Fruit fly (Drosophila melanogaster) whole organism, embryonic: ENCODE data around the gene CG3434.

ENCODE experiments used
- Awh ChIP-seq: fragments of 200-800 bp; sonication (Bioruptor generic); IDR thresholded peaks from 2 replicates; pipeline ENCODE4, ENCODE4 v1.3.6; 2022; ENCODE audit warnings: missing biosample characterization, missing genetic modification characterization
- B-H2 ChIP-seq: fragments of 200-800 bp; sonication (Bioruptor generic); optimal IDR thresholded peaks from 2 replicates; lab custom pipeline; 2018; ENCODE audit warnings: missing biosample characterization, mild to moderate bottlenecking, missing genetic modification characterization
- Blimp-1 ChIP-seq: fragments of 200-800 bp; sonication (Bioruptor generic); optimal IDR thresholded peaks from 3 replicates; lab custom pipeline; 2018; ENCODE audit warnings: missing biosample characterization, missing genetic modification characterization, mild to moderate bottlenecking, moderate library complexity, missing genetic modification reagents
- CG10431 ChIP-seq: fragments of 200-800 bp; sonication (Bioruptor generic); optimal IDR thresholded peaks from 3 replicates; lab custom pipeline; 2018; ENCODE audit warnings: missing biosample characterization, mild to moderate bottlenecking, missing genetic modification characterization
- CG10565 ChIP-seq: fragments of 200-800 bp; sonication (Bioruptor generic); optimal IDR thresholded peaks from 3 replicates; lab custom pipeline; 2016; ENCODE audit warnings: missing biosample characterization, mild to moderate bottlenecking, missing genetic modification characterization
- CG11247 ChIP-seq: fragments of 200-800 bp; sonication (Bioruptor generic); IDR thresholded peaks from 2 replicates; pipeline ENCODE4 v1.3.6; 2022; ENCODE audit warnings: missing biosample characterization, missing genetic modification characterization
- CG11696 ChIP-seq: fragments of 200-800 bp; sonication (Bioruptor generic); IDR thresholded peaks from 2 replicates; pipeline ENCODE4 v1.3.6; 2022; ENCODE audit warnings: missing biosample characterization, missing genetic modification characterization
- CG12391 ChIP-seq: fragments of 200-800 bp; sonication (Bioruptor generic); optimal IDR thresholded peaks from 3 replicates; lab custom pipeline; 2018; ENCODE audit warnings: missing biosample characterization, mild to moderate bottlenecking, missing genetic modification characterization, moderate library complexity
- CG15011 ChIP-seq: fragments of 200-800 bp; sonication (Bioruptor generic); optimal IDR thresholded peaks from 3 replicates; lab custom pipeline; 2018; ENCODE audit warnings: missing biosample characterization, mild to moderate bottlenecking, missing genetic modification characterization
- CG17802 ChIP-seq: fragments of 200-800 bp; sonication (Bioruptor generic); optimal IDR thresholded peaks from 2 replicates; lab custom pipeline; 2018; ENCODE audit warnings: missing biosample characterization, mild to moderate bottlenecking, missing genetic modification characterization, moderate library complexity
- CG2889 ChIP-seq: fragments of 200-800 bp; sonication (Bioruptor generic); IDR thresholded peaks from 3 replicates; pipeline ENCODE4 v1.3.6; 2022; ENCODE audit warnings: missing biosample characterization, missing genetic modification characterization
- CG33213 ChIP-seq: fragments of 200-800 bp; sonication (Bioruptor generic); optimal IDR thresholded peaks from 3 replicates; lab custom pipeline; 2016; ENCODE audit warnings: missing biosample characterization, missing genetic modification characterization
- CG4282 ChIP-seq: fragments of 200-800 bp; sonication (Bioruptor generic); optimal IDR thresholded peaks from 2 replicates; lab custom pipeline; 2016; ENCODE audit warnings: missing biosample characterization, missing genetic modification characterization
- CG4617 ChIP-seq: fragments of 200-800 bp; sonication (Bioruptor generic); optimal IDR thresholded peaks from 3 replicates; lab custom pipeline; 2016; ENCODE audit warnings: missing biosample characterization, missing genetic modification characterization, borderline replicate concordance
- CG4820 ChIP-seq: fragments of 200-800 bp; sonication (Bioruptor generic); optimal IDR thresholded peaks from 3 replicates; lab custom pipeline; 2016; ENCODE audit warnings: missing biosample characterization, missing genetic modification characterization
- CG4854 ChIP-seq: fragments of 200-800 bp; sonication (Bioruptor generic); optimal IDR thresholded peaks from 2 replicates; lab custom pipeline; 2016; ENCODE audit warnings: missing biosample characterization, missing genetic modification characterization, inconsistent platforms
- CG7372 ChIP-seq: fragments of 200-800 bp; sonication (Bioruptor generic); IDR thresholded peaks from 2 replicates; pipeline ENCODE4 v1.3.6; 2022; ENCODE audit warnings: missing biosample characterization, missing genetic modification characterization
- CG8388 ChIP-seq: fragments of 200-800 bp; sonication (Bioruptor generic); optimal IDR thresholded peaks from 2 replicates; lab custom pipeline; 2019; ENCODE audit warnings: missing biosample characterization, mild to moderate bottlenecking, missing genetic modification characterization, moderate library complexity
- CG9215 ChIP-seq: fragments of 200-800 bp; sonication (Bioruptor generic); IDR thresholded peaks from 2 replicates; pipeline ENCODE4 v1.3.6; 2022; ENCODE audit warnings: missing biosample characterization, missing genetic modification characterization
- Dip3 ChIP-seq: fragments of 200-800 bp; sonication (Bioruptor generic); optimal IDR thresholded peaks from 3 replicates; lab custom pipeline; 2016; ENCODE audit warnings: missing biosample characterization, missing genetic modification characterization
- Dll ChIP-seq: fragments of 200-800 bp; sonication (Bioruptor generic); IDR thresholded peaks from 4 replicates; pipeline ENCODE4 v1.3.6; 2022; ENCODE audit warnings: missing biosample characterization, missing genetic modification characterization; ENCODE audit not compliant: partially characterized antibody
- Eip74EF ChIP-seq, 2 experiments: fragments of 200-800 bp in 1 of 2; fragments of >200 bp in 1 of 2; sonication (Bioruptor generic) in 1 of 2; optimal IDR thresholded peaks; 2 replicates each; lab custom pipeline; 2017 to 2019; ENCODE audit warnings: missing biosample characterization in 2 of 2, missing genetic modification characterization in 2 of 2, mild to moderate bottlenecking in 1 of 2, moderate library complexity in 1 of 2
- Fer1 ChIP-seq: fragments of 200-800 bp; sonication (Bioruptor generic); optimal IDR thresholded peaks from 2 replicates; lab custom pipeline; 2017; ENCODE audit warnings: missing biosample characterization, mild to moderate bottlenecking, missing genetic modification characterization
- HLHmδ ChIP-seq: fragments of 200-800 bp; sonication (Bioruptor generic); optimal IDR thresholded peaks from 2 replicates; lab custom pipeline; 2018; ENCODE audit warnings: missing biosample characterization, mild to moderate bottlenecking, missing genetic modification characterization, moderate library complexity
- Meics ChIP-seq: fragments of 200-800 bp; sonication (Bioruptor generic); optimal IDR thresholded peaks from 2 replicates; lab custom pipeline; 2017; ENCODE audit warnings: missing biosample characterization, mild to moderate bottlenecking, missing genetic modification characterization
- NC2β ChIP-seq: fragments of 200-800 bp; sonication (Bioruptor generic); optimal IDR thresholded peaks from 2 replicates; lab custom pipeline; 2016; ENCODE audit warnings: missing biosample characterization, missing genetic modification characterization
- Neu2 ChIP-seq: fragments of 200-800 bp; sonication (Bioruptor generic); optimal IDR thresholded peaks from 3 replicates; lab custom pipeline; 2016; ENCODE audit warnings: missing biosample characterization, missing genetic modification characterization, borderline replicate concordance
- Ravus ChIP-seq: fragments of 200-800 bp; sonication (Bioruptor generic); IDR thresholded peaks from 2 replicates; pipeline ENCODE4 v1.3.6; 2022; ENCODE audit warnings: missing biosample characterization, missing genetic modification characterization
- Rfx ChIP-seq: fragments of 200-800 bp; sonication (Bioruptor generic); IDR thresholded peaks from 2 replicates; pipeline ENCODE4 v1.3.6; 2022; ENCODE audit warnings: missing biosample characterization, missing genetic modification characterization
- Side ChIP-seq: fragments of 200-800 bp; sonication (Bioruptor generic); optimal IDR thresholded peaks from 2 replicates; lab custom pipeline; 2016; ENCODE audit warnings: missing biosample characterization, missing genetic modification characterization
- Six4 ChIP-seq: fragments of 200-800 bp; sonication (Bioruptor generic); optimal IDR thresholded peaks from 2 replicates; lab custom pipeline; 2016; ENCODE audit warnings: missing biosample characterization, missing genetic modification characterization
- Sry-δ ChIP-seq: fragments of 200-800 bp; sonication (Bioruptor generic); optimal IDR thresholded peaks from 2 replicates; lab custom pipeline; 2016; ENCODE audit warnings: missing biosample characterization, missing genetic modification characterization
- Usf ChIP-seq: fragments of 200-800 bp; sonication (Bioruptor generic); optimal IDR thresholded peaks from 2 replicates; lab custom pipeline; 2017; ENCODE audit warnings: missing genotype, missing biosample characterization, missing genetic modification characterization
- bab2 ChIP-seq: fragments of 200-800 bp; sonication (Bioruptor generic); optimal IDR thresholded peaks from 2 replicates; lab custom pipeline; 2016; ENCODE audit warnings: missing biosample characterization, missing genetic modification characterization
- croc ChIP-seq: fragments of 200-800 bp; sonication (Bioruptor generic); conservative IDR thresholded peaks from 3 replicates; pipeline ENCODE4 v1.3.6; 2022; ENCODE audit warnings: missing biosample characterization, missing genetic modification characterization
- disco-r ChIP-seq: fragments of 200-800 bp; sonication (Bioruptor generic); optimal IDR thresholded peaks from 2 replicates; lab custom pipeline; 2016; ENCODE audit warnings: missing biosample characterization, missing genetic modification characterization
- fd3F ChIP-seq: fragments of 200-800 bp; sonication (Bioruptor generic); optimal IDR thresholded peaks from 2 replicates; lab custom pipeline; 2018; ENCODE audit warnings: missing biosample characterization, mild to moderate bottlenecking, missing genetic modification characterization, moderate library complexity
- maf-S ChIP-seq: fragments of 200-800 bp; sonication (Bioruptor generic); optimal IDR thresholded peaks from 2 replicates; lab custom pipeline; 2016; ENCODE audit warnings: missing biosample characterization, missing genetic modification characterization
- nerfin-1 ChIP-seq: fragments of 200-800 bp; sonication (Bioruptor generic); optimal IDR thresholded peaks from 3 replicates; lab custom pipeline; 2019; ENCODE audit warnings: missing biosample characterization, mild to moderate bottlenecking, missing genetic modification characterization, moderate library complexity
- peb ChIP-seq: fragments of 200-800 bp; sonication (Bioruptor generic); IDR thresholded peaks from 2 replicates; pipeline ENCODE4 v1.3.6; 2022; ENCODE audit warnings: missing biosample characterization, missing genetic modification characterization
- phol ChIP-seq: fragments of 200-800 bp; sonication (Bioruptor generic); optimal IDR thresholded peaks from 3 replicates; lab custom pipeline; 2018; ENCODE audit warnings: missing biosample characterization, mild to moderate bottlenecking, missing genetic modification characterization, moderate library complexity
- ranshi ChIP-seq: fragments of 200-800 bp; sonication (Bioruptor generic); IDR thresholded peaks from 2 replicates; pipeline ENCODE4 v1.3.6; 2022; ENCODE audit warnings: missing biosample characterization, missing genetic modification characterization
- rib ChIP-seq: fragments of 200-800 bp; sonication (Bioruptor generic); IDR thresholded peaks from 2 replicates; pipeline ENCODE4 v1.3.6; 2022; ENCODE audit warnings: missing biosample characterization, missing genetic modification characterization
- so ChIP-seq: fragments of 200-800 bp; sonication (Bioruptor generic); IDR thresholded peaks from 3 replicates; pipeline ENCODE4 v1.3.6; 2022; ENCODE audit warnings: missing biosample characterization, missing genetic modification characterization
- sr ChIP-seq: fragments of 200-800 bp; sonication (Bioruptor generic); IDR thresholded peaks from 3 replicates; pipeline ENCODE4 v1.3.6; 2022; ENCODE audit warnings: missing biosample characterization, missing genetic modification characterization
- trh ChIP-seq: fragments of 200-800 bp; sonication (Bioruptor generic); optimal IDR thresholded peaks from 2 replicates; lab custom pipeline; 2016; ENCODE audit warnings: missing biosample characterization, missing genetic modification characterization
- wek ChIP-seq: fragments of 200-800 bp; sonication (Bioruptor generic); optimal IDR thresholded peaks from 3 replicates; lab custom pipeline; 2018; ENCODE audit warnings: missing biosample characterization, mild to moderate bottlenecking, missing genetic modification characterization, moderate library complexity
- wor ChIP-seq: fragments of 200-800 bp; sonication (Bioruptor generic); IDR thresholded peaks from 2 replicates; pipeline ENCODE4 v1.3.6; 2022; ENCODE audit warnings: missing biosample characterization, missing genetic modification characterization
- z ChIP-seq: fragments of 200-800 bp; sonication (Bioruptor generic); IDR thresholded peaks from 3 replicates; pipeline ENCODE4 v1.3.6; 2022; ENCODE audit warnings: missing biosample characterization, missing genetic modification characterization
- zen2 ChIP-seq: fragments of 200-800 bp; sonication (Bioruptor generic); IDR thresholded peaks from 3 replicates; pipeline ENCODE4 v1.3.6; 2022; ENCODE audit warnings: missing biosample characterization, missing genetic modification characterization; ENCODE audit not compliant: partially characterized antibody

Gene CG3434

dm6 chr3L:9441907-9442479, 18.6 kb downstream of the CG3434 start, which contains the start of the genes Bet3 and Nf-YA (continued):
- TF ChIP-seq fd3F (GFP tag; lab: Kevin White, UChicago) (no peak), CG10431 (GFP tag; lab: Kevin White, UChicago) (peak; percentile 8), CG8388 (peak; percentile 21), Ravus (GFP tag; lab: Robert Waterston, UW) (no peak), Side (GFP tag; lab: Kevin White, UChicago) (peak; percentile 8), Awh (GFP tag; lab: Robert Waterston, UW) (no peak), peb (no peak), wek (GFP tag; lab: Kevin White, UChicago) (no peak), ranshi (peak; percentile 32; the same call in 1 of the 2 replicates), wor (no peak), CG11696 (GFP tag; lab: Robert Waterston, UW) (peak; percentile 40; the same call in 1 of the 2 replicates), phol (tag; lab: Kevin White, UChicago) (peak; percentile 61), CG4854 (GFP tag; lab: Kevin White, UChicago) (peak; percentile 8), CG4282 (peak; percentile 30), Dll (GFP tag; lab: Robert Waterston, UW) (peak; percentile 90), CG9215 (GFP tag; lab: Robert Waterston, UW) (peak; percentile 38; the same call in 1 of the 2 replicates), CG7372 (peak; percentile 60; the same call in 1 of the 2 replicates), CG4617 (GFP tag; lab: Kevin White, UChicago) (peak; percentile 90), CG15011 (GFP tag; lab: Kevin White, UChicago) (no peak), Sry-δ (GFP tag; lab: Kevin White, UChicago) (peak; percentile 75), CG33213 (GFP tag; lab: Kevin White, UChicago) (peak; percentile 27), CG2889 (GFP tag; lab: Robert Waterston, UW) (no peak), nerfin-1 (peak; percentile 35), maf-S (GFP tag; lab: Kevin White, UChicago) (no peak), Rfx (GFP tag; lab: Robert Waterston, UW) (peak; percentile 76), rib (GFP tag; lab: Robert Waterston, UW) (peak; percentile 35; the same call in 1 of the 2 replicates), croc (GFP tag; lab: Robert Waterston, UW) (no peak; the same call in 2 of the 3 replicates), Eip74EF (GFP tag; optimal IDR thresholded peaks at IDR 0.05; lab: Kevin White, UChicago) (no peak), disco-r (GFP tag; lab: Kevin White, UChicago) (no peak), HLHmδ (GFP tag; lab: Kevin White, UChicago) (no peak), sr (no peak), trh (GFP tag; lab: Kevin White, UChicago) (no peak), Blimp-1 (GFP tag; lab: Kevin White, UChicago) (peak; percentile 99), z (GFP tag; lab: Robert Waterston, UW) (no peak), NC2β (GFP tag; lab: Kevin White, UChicago) (peak; percentile 25), Usf (GFP tag; lab: Kevin White, UChicago) (no peak), CG11247 (GFP tag; lab: Robert Waterston, UW) (peak; percentile 61), bab2 (GFP tag; lab: Kevin White, UChicago) (no peak), Meics (peak; percentile 49), Six4 (no peak), CG10565 (no peak), zen2 (GFP tag; lab: Robert Waterston, UW) (peak; percentile 86; the same call in 1 of the 3 replicates), CG4820 (peak; percentile 14), Fer1 (GFP tag; lab: Kevin White, UChicago) (peak; percentile 3), so (GFP tag; lab: Robert Waterston, UW) (no peak), CG17802 (tag; lab: Kevin White, UChicago) (no peak), CG12391 (tag; lab: Kevin White, UChicago) (peak; percentile 71), Dip3 (GFP tag; lab: Kevin White, UChicago) (peak; percentile 60), B-H2 (GFP tag; lab: Kevin White, UChicago) (peak; percentile 69), Neu2 (GFP tag; lab: Kevin White, UChicago) (no peak)
